Fruit fly (Drosophila melanogaster): ENCODE data around the gene CG9356.

CG9356 gene

dm6 chr3R:9428988-9429387, 24.9 kb upstream of the CG9356 start (continued):
- TF ChIP-seq CG13894 (tag; optimal IDR thresholded peaks at IDR 0.05) = peak; percentile 92
- TF ChIP-seq Hr3 (GFP tag; optimal IDR thresholded peaks at IDR 0.05) = peak; percentile 36
- no peak for TF ChIP-seq Elba2 (GFP tag; optimal IDR thresholded peaks at IDR 0.05)
- no peak for TF ChIP-seq ac (GFP tag; optimal IDR thresholded peaks at IDR 0.05)
- TF ChIP-seq ssp (GFP tag; IDR thresholded peaks at IDR 0.05) = no peak
- peak; percentile 92 for TF ChIP-seq CG34376 (GFP tag; optimal IDR thresholded peaks at IDR 0.05)
- TF ChIP-seq CG4707 (GFP tag; optimal IDR thresholded peaks at IDR 0.05) = peak; percentile 55
- TF ChIP-seq Hr39 (optimal IDR thresholded peaks at IDR 0.05) = no peak
- peak; percentile 4 for TF ChIP-seq Ssrp (tag; optimal IDR thresholded peaks at IDR 0.05)
- no peak for TF ChIP-seq Dll (GFP tag; IDR thresholded peaks at IDR 0.05; ENCODE audit: partially characterized antibody)
- TF ChIP-seq dati (GFP tag; IDR thresholded peaks at IDR 0.05) = no peak
- peak; percentile 61; the same call in 1 of the 2 replicates for TF ChIP-seq H2.0 (GFP tag; IDR thresholded peaks at IDR 0.05)
- no peak for TF ChIP-seq CG10321 (GFP tag; IDR thresholded peaks at IDR 0.05)
- TF ChIP-seq CG16863 (GFP tag; optimal IDR thresholded peaks at IDR 0.05) = peak; percentile 42
- TF ChIP-seq CG17186 (GFP tag; optimal IDR thresholded peaks at IDR 0.05) = no peak
- peak; percentile 40 for TF ChIP-seq CG30403 (GFP tag; optimal IDR thresholded peaks at IDR 0.05)
- TF ChIP-seq Sry-δ (GFP tag; optimal IDR thresholded peaks at IDR 0.05) = peak; percentile 16
- TF ChIP-seq maf-S (GFP tag; optimal IDR thresholded peaks at IDR 0.05) = peak; percentile 57
- TF ChIP-seq Dip2 (GFP tag; IDR thresholded peaks at IDR 0.05) = no peak
- TF ChIP-seq Hmr (GFP tag; optimal IDR thresholded peaks at IDR 0.05) = peak; percentile 76
- TF ChIP-seq mld (GFP tag; IDR thresholded peaks at IDR 0.05; ENCODE audit: partially characterized antibody) = no peak
- TF ChIP-seq CG13424 (tag; optimal IDR thresholded peaks at IDR 0.05) = peak; percentile 78
- peak; percentile 74 for TF ChIP-seq onecut (GFP tag; IDR thresholded peaks at IDR 0.05)
- TF ChIP-seq NC2β (GFP tag; optimal IDR thresholded peaks at IDR 0.05) = peak; percentile 46
- TF ChIP-seq CG11560 (tag; IDR thresholded peaks at IDR 0.05) = no peak
- TF ChIP-seq CG9932 (GFP tag; IDR thresholded peaks at IDR 0.05) = peak; percentile 86
- peak; percentile 50 for TF ChIP-seq CG10274 (GFP tag; optimal IDR thresholded peaks at IDR 0.05)
- TF ChIP-seq z (GFP tag; IDR thresholded peaks at IDR 0.05) = no peak
- TF ChIP-seq gt (GFP tag; IDR thresholded peaks at IDR 0.05) = no peak
- TF ChIP-seq Eip74EF (GFP tag; optimal IDR thresholded peaks at IDR 0.05) = peak in 1 of 2 experiments; percentile 33
- peak; percentile 6 for TF ChIP-seq Max (GFP tag; optimal IDR thresholded peaks at IDR 0.05)
- peak; percentile 70 for TF ChIP-seq mirr (GFP tag; optimal IDR thresholded peaks at IDR 0.05)
- no peak for TF ChIP-seq nerfin-1 (tag; optimal IDR thresholded peaks at IDR 0.05)
- peak; percentile 43 for TF ChIP-seq ara (GFP tag; IDR thresholded peaks at IDR 0.05)
- TF ChIP-seq CG12391 (tag; optimal IDR thresholded peaks at IDR 0.05) = peak; percentile 71
- peak; percentile 23 for TF ChIP-seq Sox102F (GFP tag; optimal IDR thresholded peaks at IDR 0.05)
- TF ChIP-seq CG15696 (tag; optimal IDR thresholded peaks at IDR 0.05) = peak; percentile 58
- peak in 1 of 2 experiments; percentile 84 for TF ChIP-seq eve (GFP tag; optimal IDR thresholded peaks at IDR 0.05)
- no peak for TF ChIP-seq Doc3 (GFP tag; IDR thresholded peaks at IDR 0.05; ENCODE audit: partially characterized antibody)
- TF ChIP-seq CG11695 (GFP tag; IDR thresholded peaks at IDR 0.05) = no peak
- peak; percentile 80 for TF ChIP-seq CG17359 (tag; optimal IDR thresholded peaks at IDR 0.05)
- peak; percentile 51 for TF ChIP-seq dm (GFP tag; optimal IDR thresholded peaks at IDR 0.05)
- TF ChIP-seq Rfx (GFP tag; IDR thresholded peaks at IDR 0.05) = peak; percentile 90
- TF ChIP-seq gce (GFP tag; IDR thresholded peaks at IDR 0.05) = no peak
- TF ChIP-seq CG30431 (GFP tag; optimal IDR thresholded peaks at IDR 0.05) = no peak
- TF ChIP-seq CG3995 (GFP tag; optimal IDR thresholded peaks at IDR 0.05) = peak; percentile 53
- no peak for TF ChIP-seq vnd (GFP tag; IDR thresholded peaks at IDR 0.05; ENCODE audit: partially characterized antibody)
- TF ChIP-seq CG2712 (tag; optimal IDR thresholded peaks at IDR 0.05) = peak; percentile 50
- TF ChIP-seq sob (GFP tag; IDR thresholded peaks at IDR 0.05) = peak; percentile 77
- TF ChIP-seq CG2889 (GFP tag; IDR thresholded peaks at IDR 0.05) = peak; percentile 51; the same call in 1 of the 3 replicates
- no peak for TF ChIP-seq tio (GFP tag; optimal IDR thresholded peaks at IDR 0.05)
- no peak for TF ChIP-seq CG11696 (GFP tag; IDR thresholded peaks at IDR 0.05)

All from whole organism, embryonic.